Fruit fly (Drosophila melanogaster): Measurements from ENCODE around the gene CG42591.

dm6 chr3L:8076160-8076559, 6.4 kb upstream of the CG42591 start:
- TF ChIP-seq CG8478 (optimal IDR thresholded peaks at IDR 0.05): no peak
- no peak for TF ChIP-seq usp (GFP tag; optimal IDR thresholded peaks at IDR 0.05)
- no peak for TF ChIP-seq Dll (optimal IDR thresholded peaks at IDR 0.05)
